Worm (Caenorhabditis elegans) whole organism, L2 larva: ENCODE data around the gene pbs-1.

Experiments used
- C34F6.9 ChIP-seq: fragments of 150-350 bp; optimal IDR thresholded peaks from 2 replicates; lab custom pipeline; 2014; ENCODE audit warnings: missing biosample characterization, missing genetic modification characterization
- F13H6.1 ChIP-seq: sonication (generic microtip); optimal IDR thresholded peaks from 2 replicates; lab custom pipeline; 2016; ENCODE audit warnings: missing genetic modification characterization, missing compliant biosample characterization
- R02D3.7 ChIP-seq: fragments of 150-350 bp; optimal IDR thresholded peaks from 2 replicates; lab custom pipeline; 2014; ENCODE audit warnings: missing biosample characterization, missing genetic modification characterization
- Y55F3AM.14 ChIP-seq: fragments of 200-800 bp; sonication (Bioruptor generic); optimal IDR thresholded peaks from 2 replicates; lab custom pipeline; 2018; ENCODE audit warnings: mild to moderate bottlenecking, missing genetic modification characterization, missing compliant biosample characterization
- alr-1 ChIP-seq: fragments of 150-350 bp; optimal IDR thresholded peaks from 2 replicates; lab custom pipeline; 2014; ENCODE audit warnings: missing biosample characterization, missing genetic modification characterization
- aly-2 ChIP-seq: fragments of 150-350 bp; optimal IDR thresholded peaks from 2 replicates; lab custom pipeline; 2014; ENCODE audit warnings: missing biosample characterization, missing genetic modification characterization
- ama-1 ChIP-seq: fragments of 150-350 bp; optimal IDR thresholded peaks from 2 replicates; lab custom pipeline; 2018; ENCODE audit warnings: inconsistent platforms
- blmp-1 ChIP-seq: sonication (generic microtip); optimal IDR thresholded peaks from 2 replicates; lab custom pipeline; 2017; ENCODE audit warnings: missing genetic modification characterization, mild to moderate bottlenecking, missing compliant biosample characterization, antibody characterized with exemption, moderate library complexity; ENCODE audit not compliant: insufficient read depth
- ceh-16 ChIP-seq: fragments of 150-350 bp; optimal IDR thresholded peaks from 2 replicates; lab custom pipeline; 2014; ENCODE audit warnings: missing biosample characterization, missing genetic modification characterization
- ceh-82 ChIP-seq: fragments of 150-350 bp; optimal IDR thresholded peaks from 2 replicates; lab custom pipeline; 2014; ENCODE audit warnings: missing biosample characterization, missing genetic modification characterization
- crh-2 ChIP-seq: sonication (generic microtip); optimal IDR thresholded peaks from 2 replicates; lab custom pipeline; 2017; ENCODE audit warnings: missing biosample characterization, missing genetic modification characterization
- dmd-4 ChIP-seq: sonication (generic microtip); optimal IDR thresholded peaks from 2 replicates; lab custom pipeline; 2017; ENCODE audit warnings: missing biosample characterization, missing genetic modification characterization
- egl-27 ChIP-seq: sonication (generic microtip); optimal IDR thresholded peaks from 3 replicates; lab custom pipeline; 2017; ENCODE audit warnings: missing biosample characterization, missing genetic modification reagents, missing genetic modification characterization
- elt-1 ChIP-seq: fragments of 150-350 bp; optimal IDR thresholded peaks from 2 replicates; lab custom pipeline; 2014; ENCODE audit warnings: missing biosample characterization, missing genetic modification characterization
- elt-3 ChIP-seq: sonication (generic microtip); optimal IDR thresholded peaks from 2 replicates; lab custom pipeline; 2017; ENCODE audit warnings: missing biosample characterization, missing genetic modification characterization
- fos-1 ChIP-seq: fragments of 150-350 bp; optimal IDR thresholded peaks from 2 replicates; lab custom pipeline; 2014; ENCODE audit warnings: missing biosample characterization, missing genetic modification characterization
- gmeb-1 ChIP-seq: fragments of 150-350 bp; optimal IDR thresholded peaks from 2 replicates; lab custom pipeline; 2014; ENCODE audit warnings: missing biosample characterization, missing genetic modification characterization
- lin-11 ChIP-seq: fragments of 150-350 bp; sonication (generic microtip); optimal IDR thresholded peaks from 2 replicates; lab custom pipeline; 2014; ENCODE audit warnings: missing biosample characterization, missing genetic modification characterization, inconsistent platforms, mixed read lengths
- lin-13 ChIP-seq: fragments of 150-350 bp; optimal IDR thresholded peaks from 2 replicates; lab custom pipeline; 2014; ENCODE audit warnings: missing biosample characterization, missing genetic modification reagents, missing genetic modification characterization
- lin-39 ChIP-seq: fragments of 150-350 bp; optimal IDR thresholded peaks from 2 replicates; lab custom pipeline; 2014; ENCODE audit warnings: missing biosample characterization, missing genetic modification reagents, missing genetic modification characterization
- lsy-2 ChIP-seq, 2 experiments: fragments of 150-350 bp in 1 of 2; sonication (generic microtip) in 1 of 2; optimal IDR thresholded peaks; 2 replicates each; lab custom pipeline; 2014 to 2017; ENCODE audit warnings: missing biosample characterization in 2 of 2, missing genetic modification characterization in 2 of 2
- mab-5 ChIP-seq: fragments of 150-350 bp; optimal IDR thresholded peaks from 2 replicates; lab custom pipeline; 2014; ENCODE audit warnings: missing biosample characterization, missing genetic modification characterization
- mbf-1 ChIP-seq: sonication (generic microtip); optimal IDR thresholded peaks from 2 replicates; lab custom pipeline; 2017; ENCODE audit warnings: missing biosample characterization, missing genetic modification characterization
- nhr-10 ChIP-seq: sonication (generic microtip); optimal IDR thresholded peaks from 2 replicates; lab custom pipeline; 2017; ENCODE audit warnings: missing biosample characterization, missing genetic modification characterization
- nhr-11 ChIP-seq: fragments of 150-350 bp; optimal IDR thresholded peaks from 2 replicates; lab custom pipeline; 2014; ENCODE audit warnings: missing biosample characterization, missing genetic modification characterization
- nhr-12 ChIP-seq: fragments of 150-350 bp; optimal IDR thresholded peaks from 2 replicates; lab custom pipeline; 2014; ENCODE audit warnings: missing biosample characterization, missing genetic modification characterization
- nhr-129 ChIP-seq: fragments of 150-350 bp; optimal IDR thresholded peaks from 2 replicates; lab custom pipeline; 2014; ENCODE audit warnings: missing biosample characterization, missing genetic modification characterization
- nhr-21 ChIP-seq: fragments of 150-350 bp; optimal IDR thresholded peaks from 2 replicates; lab custom pipeline; 2014; ENCODE audit warnings: missing biosample characterization, missing genetic modification characterization
- nhr-23 ChIP-seq: fragments of 150-350 bp; optimal IDR thresholded peaks from 2 replicates; lab custom pipeline; 2014; ENCODE audit warnings: missing biosample characterization, missing genetic modification reagents, missing genetic modification characterization
- nhr-237 ChIP-seq: fragments of 150-350 bp; optimal IDR thresholded peaks from 2 replicates; lab custom pipeline; 2014; ENCODE audit warnings: missing biosample characterization, missing genetic modification characterization
- nhr-25 ChIP-seq: fragments of 150-350 bp; sonication (generic microtip); optimal IDR thresholded peaks from 3 replicates; lab custom pipeline; 2014; ENCODE audit warnings: missing biosample characterization, missing genetic modification characterization
- nhr-6 ChIP-seq: fragments of 150-350 bp; optimal IDR thresholded peaks from 2 replicates; lab custom pipeline; 2014; ENCODE audit warnings: missing biosample characterization, missing genetic modification characterization
- peb-1 ChIP-seq: fragments of 150-350 bp; optimal IDR thresholded peaks from 2 replicates; lab custom pipeline; 2014; ENCODE audit warnings: missing biosample characterization, missing genetic modification characterization
- sem-4 ChIP-seq: fragments of 150-350 bp; optimal IDR thresholded peaks from 2 replicates; lab custom pipeline; 2014; ENCODE audit warnings: missing biosample characterization, missing genetic modification reagents, missing genetic modification characterization
- sma-9 ChIP-seq, 2 experiments: fragments of 150-350 bp in 1 of 2; sonication (generic microtip) in 1 of 2; optimal IDR thresholded peaks; 2 replicates each; lab custom pipeline; 2014 to 2016; ENCODE audit warnings: missing genetic modification characterization in 2 of 2, mild to moderate bottlenecking in 1 of 2, missing biosample characterization in 1 of 2, missing compliant biosample characterization in 1 of 2, missing genetic modification reagents in 1 of 2, moderate library complexity in 1 of 2
- snpc-4 ChIP-seq: fragments of 150-350 bp; optimal IDR thresholded peaks from 2 replicates; lab custom pipeline; 2014; ENCODE audit warnings: missing biosample characterization, missing genetic modification characterization
- unc-39 ChIP-seq: fragments of 150-350 bp; optimal IDR thresholded peaks from 2 replicates; lab custom pipeline; 2014; ENCODE audit warnings: missing biosample characterization, missing genetic modification characterization
- unc-55 ChIP-seq: fragments of 150-350 bp; sonication (generic microtip); optimal IDR thresholded peaks from 3 replicates; lab custom pipeline; 2014; ENCODE audit warnings: missing biosample characterization, missing genetic modification reagents, missing genetic modification characterization
- zag-1 ChIP-seq: fragments of 150-350 bp; optimal IDR thresholded peaks from 2 replicates; lab custom pipeline; 2014; ENCODE audit warnings: missing biosample characterization, missing genetic modification characterization
- ztf-1 ChIP-seq: fragments of 200-800 bp; sonication (Bioruptor generic); conservative IDR thresholded peaks from 2 replicates; pipeline ENCODE4 v1.3.6; 2022; ENCODE audit warnings: missing genetic modification characterization, missing compliant biosample characterization
- ztf-11 ChIP-seq: sonication (generic microtip); optimal IDR thresholded peaks from 2 replicates; lab custom pipeline; 2017; ENCODE audit warnings: missing biosample characterization, missing genetic modification characterization
- ztf-4 ChIP-seq: fragments of 150-350 bp; optimal IDR thresholded peaks from 2 replicates; lab custom pipeline; 2014; ENCODE audit warnings: missing biosample characterization, missing genetic modification characterization

Gene pbs-1

ce11 chrIV:1740105-1741023 is 30.8 kb upstream of the pbs-1 start, which contains the start of gene ptpn-22:
TSS of gene ptpn-22 (minus strand) at chrIV:1740262.
- no peak for TF ChIP-seq C34F6.9
- no peak for TF ChIP-seq lin-11 (tag; lab: Kevin White, UChicago)
- TF ChIP-seq ztf-11 (tag; lab: Kevin White, UChicago), result no peak
- TF ChIP-seq, all 48 proteins: peak for 0

- TF ChIP-seq ztf-4 (tag; lab: Kevin White, UChicago), result no peak
- TF ChIP-seq nhr-237 (tag; lab: Kevin White, UChicago), result no peak
- no peak for TF ChIP-seq unc-55 (GFP tag; lab: Kevin White, UChicago)
- no peak for TF ChIP-seq fos-1 (tag; lab: Kevin White, UChicago)
- no peak for TF ChIP-seq ztf-1
- no peak for TF ChIP-seq elt-3 (tag; lab: Kevin White, UChicago)
- no peak for TF ChIP-seq nhr-23 (tag; lab: Kevin White, UChicago)
- TF ChIP-seq lin-13, result no peak
- no peak for TF ChIP-seq C34F6.9
- TF ChIP-seq aly-2 (tag; lab: Kevin White, UChicago), result no peak
- TF ChIP-seq nhr-25 (tag; lab: Kevin White, UChicago), result no peak
- TF ChIP-seq ceh-16 (tag; lab: Kevin White, UChicago), result no peak
- TF ChIP-seq crh-2 (tag; lab: Kevin White, UChicago), result no peak
- TF ChIP-seq ztf-11 (tag; lab: Kevin White, UChicago), result no peak
Observed at ce11 chrIV:1739366-1740104, 30.0 kb upstream of the pbs-1 start.

- TF ChIP-seq blmp-1, result no peak
- no peak for TF ChIP-seq ztf-11 (tag; lab: Kevin White, UChicago)
- peak; percentile 5 for TF ChIP-seq C34F6.9
- TF ChIP-seq sma-9 (GFP tag; optimal IDR thresholded peaks at IDR 0.05; lab: Kevin White, UChicago), result peak; percentile 2
- no peak for TF ChIP-seq sma-9 (tag; optimal IDR thresholded peaks at IDR 0.05; lab: Kevin White, UChicago)
- TF ChIP-seq nhr-237 (tag; lab: Kevin White, UChicago), result no peak
- TF ChIP-seq ztf-4 (tag; lab: Kevin White, UChicago), result peak; percentile 9
Observed at ce11 chrIV:1738892-1739291, 29.3 kb upstream of the pbs-1 start.

- no peak for TF ChIP-seq egl-27 (tag; lab: Kevin White, UChicago)
- peak; percentile 18 for TF ChIP-seq F13H6.1 (tag; lab: Kevin White, UChicago)
- peak; percentile 46 for TF ChIP-seq nhr-25 (tag; lab: Kevin White, UChicago)
- TF ChIP-seq Y55F3AM.14 (GFP tag; lab: Kevin White, UChicago), result no peak
- TF ChIP-seq peb-1 (tag; lab: Kevin White, UChicago), result no peak
- peak; percentile 21 for TF ChIP-seq lin-11 (tag; lab: Kevin White, UChicago)
- no peak for TF ChIP-seq nhr-237 (tag; lab: Kevin White, UChicago)
- peak in 1 of 2 experiments; percentile 39 for TF ChIP-seq lsy-2 (tag; optimal IDR thresholded peaks at IDR 0.05; lab: Kevin White, UChicago)
- no peak for TF ChIP-seq nhr-10 (tag; lab: Kevin White, UChicago)
- no peak for TF ChIP-seq nhr-12
- no peak for TF ChIP-seq ceh-16 (tag; lab: Kevin White, UChicago)
- no peak for TF ChIP-seq nhr-21 (tag; lab: Kevin White, UChicago)
- no peak for TF ChIP-seq blmp-1
- TF ChIP-seq alr-1 (tag; lab: Kevin White, UChicago), result no peak
- no peak for TF ChIP-seq ama-1 (lab: Kevin White, UChicago)
- no peak for TF ChIP-seq mbf-1
- TF ChIP-seq lin-13, result peak; percentile 33
- TF ChIP-seq elt-1 (tag; lab: Kevin White, UChicago), result no peak
- no peak for TF ChIP-seq zag-1
- TF ChIP-seq ztf-1, result no peak
- peak; percentile 87 for TF ChIP-seq gmeb-1 (tag; lab: Kevin White, UChicago)
- TF ChIP-seq aly-2 (tag; lab: Kevin White, UChicago), result no peak
- TF ChIP-seq ztf-4 (tag; lab: Kevin White, UChicago), result no peak
- TF ChIP-seq sma-9 (GFP tag; optimal IDR thresholded peaks at IDR 0.05; lab: Kevin White, UChicago), result no peak
- TF ChIP-seq sma-9 (tag; optimal IDR thresholded peaks at IDR 0.05; lab: Kevin White, UChicago), result no peak
- TF ChIP-seq dmd-4 (tag; lab: Kevin White, UChicago), result no peak
- no peak for TF ChIP-seq mab-5
- no peak for TF ChIP-seq unc-39 (tag; lab: Kevin White, UChicago)
- TF ChIP-seq ceh-82 (tag; lab: Kevin White, UChicago), result no peak
- TF ChIP-seq sem-4 (tag; lab: Kevin White, UChicago), result no peak
- TF ChIP-seq fos-1 (tag; lab: Kevin White, UChicago), result peak; percentile 73
- TF ChIP-seq snpc-4, result no peak
- TF ChIP-seq nhr-11 (tag; lab: Kevin White, UChicago), result no peak
- no peak for TF ChIP-seq R02D3.7 (tag; lab: Kevin White, UChicago)
- TF ChIP-seq nhr-6 (tag; lab: Kevin White, UChicago), result no peak
- TF ChIP-seq nhr-23 (tag; lab: Kevin White, UChicago), result no peak
- TF ChIP-seq lin-39 (tag; lab: Kevin White, UChicago), result no peak
- TF ChIP-seq nhr-129 (tag; lab: Kevin White, UChicago), result no peak
Observed at ce11 chrIV:1738324-1738730, 28.8 kb upstream of the pbs-1 start.
